Fruit fly (Drosophila melanogaster) S2 (cell line): Measurements from ENCODE around the gene Nup205.

Source experiments
- CG8478 ChIP-seq: fragments of >200 bp; optimal IDR thresholded peaks from 2 replicates; lab custom pipeline; 2018
- CTCF ChIP-seq, 2 experiments: fragments of >200 bp; optimal IDR thresholded peaks; 2 replicates each; lab custom pipeline; 2018

- TF ChIP-seq CTCF (optimal IDR thresholded peaks at IDR 0.05; lab: Kevin White, UChicago) = peak; percentile 86 to 91
- TF ChIP-seq CG8478 (lab: Kevin White, UChicago) = no peak
These were observed 45.4 kb downstream of the Nup205 start for dm6 chrX:19897328-19897990.
